Worm (Caenorhabditis elegans) whole organism, midembryonic: Measurements from ENCODE around the gene R08A2.7.
"Not testable (repeated sequence)": the region's sequence is repeated elsewhere in the genome, so short reads cannot be mapped to it uniquely, and the experiment has no call there.

ENCODE experiments used
- T22C8.4 ChIP-seq: fragments of 200-800 bp; sonication (Bioruptor generic); IDR thresholded peaks from 2 replicates; pipeline ENCODE4 v1.3.6; 2022; ENCODE audit warnings: missing genetic modification characterization, missing compliant biosample characterization
- cog-1 ChIP-seq: sonication (generic microtip); optimal IDR thresholded peaks from 2 replicates; lab custom pipeline; 2016; ENCODE audit warnings: missing genetic modification characterization, missing compliant biosample characterization
- flt-1 ChIP-seq: fragments of 200-800 bp; sonication (Bioruptor generic); IDR thresholded peaks from 2 replicates; pipeline ENCODE4 v1.3.6; 2022; ENCODE audit warnings: missing genetic modification characterization, missing compliant biosample characterization
- klf-2 ChIP-seq: fragments of 200-800 bp; sonication (Bioruptor generic); conservative IDR thresholded peaks from 2 replicates; pipeline ENCODE4 v1.3.6; 2022; ENCODE audit warnings: missing genetic modification reagents, missing genetic modification characterization, missing compliant biosample characterization
- med-1 ChIP-seq: sonication (generic microtip); optimal IDR thresholded peaks from 2 replicates; lab custom pipeline; 2017; ENCODE audit warnings: missing genetic modification characterization, mild to moderate bottlenecking, missing compliant biosample characterization, antibody characterized with exemption, missing genetic modification reagents; ENCODE audit not compliant: insufficient read depth
- ref-1 ChIP-seq: fragments of 200-800 bp; sonication (Bioruptor generic); conservative IDR thresholded peaks from 2 replicates; pipeline ENCODE4 v1.3.6; 2022; ENCODE audit warnings: missing genetic modification reagents, missing genetic modification characterization, missing compliant biosample characterization
- tab-1 ChIP-seq: fragments of 200-800 bp; sonication (Bioruptor generic); IDR thresholded peaks from 2 replicates; pipeline ENCODE4 v1.3.6; 2022; ENCODE audit warnings: missing genetic modification characterization, missing compliant biosample characterization
- ztf-23 ChIP-seq: fragments of 200-800 bp; sonication (Bioruptor generic); IDR thresholded peaks from 2 replicates; pipeline ENCODE4 v1.3.6; 2022; ENCODE audit warnings: missing genetic modification reagents, missing genetic modification characterization, missing compliant biosample characterization
- ztf-29 ChIP-seq: fragments of 200-800 bp; sonication (Bioruptor generic); IDR thresholded peaks from 2 replicates; pipeline ENCODE4 v1.3.6; 2022; ENCODE audit warnings: missing genetic modification reagents, missing genetic modification characterization, missing compliant biosample characterization

R08A2.7 gene

ce11 chrV:14734187-14734765 lies 11.2 kb downstream of the R08A2.7 start, which contains the start of gene unc-61:
unc-61 (minus strand) TSS chrV:14734237.
- TF ChIP-seq cog-1 (tag; lab: Kevin White, UChicago) (no peak), med-1 (GFP tag; lab: Kevin White, UChicago) (no peak), ref-1 (no peak), ztf-23 (GFP tag; lab: Robert Waterston, UW) (no peak), T22C8.4 (GFP tag; lab: Robert Waterston, UW) (no peak), ztf-29 (GFP tag; lab: Robert Waterston, UW) (no peak), tab-1 (GFP tag; lab: Robert Waterston, UW) (no peak)

- TF ChIP-seq cog-1 (tag; lab: Kevin White, UChicago) (no peak), T22C8.4 (GFP tag; lab: Robert Waterston, UW) (no peak), med-1 (GFP tag; lab: Kevin White, UChicago) (no peak), flt-1 (no peak), ref-1 (no peak), ztf-23 (GFP tag; lab: Robert Waterston, UW) (no peak), ztf-29 (GFP tag; lab: Robert Waterston, UW) (no peak), tab-1 (GFP tag; lab: Robert Waterston, UW) (no peak), klf-2 (no peak)
These were observed 13.7 kb downstream of the R08A2.7 start, which contains the start of gene Y50E8A.5 for ce11 chrV:14736851-14737250. Y50E8A.5 (minus strand) TSS chrV:14736951.

- TF ChIP-seq med-1 (GFP tag; lab: Kevin White, UChicago) (no peak), ztf-23 (GFP tag; lab: Robert Waterston, UW) (no peak), klf-2 (no peak), T22C8.4 (GFP tag; lab: Robert Waterston, UW) (no peak), tab-1 (GFP tag; lab: Robert Waterston, UW) (no peak), ref-1 (no peak), ztf-29 (GFP tag; lab: Robert Waterston, UW) (no peak), cog-1 (tag; lab: Kevin White, UChicago) (no peak), flt-1 (no peak)
These were observed 18.1 kb downstream of the R08A2.7 start, which contains the start of gene Y50E8A.6 for ce11 chrV:14741233-14741632. Y50E8A.6 (minus strand) TSS chrV:14741333.

ce11 chrV:14744824-14745223 lies 21.7 kb downstream of the R08A2.7 start:
- TF ChIP-seq klf-2 (0 out of 2 replicates have a peak, but pooled peaks have one; percentile 11), cog-1 (tag; lab: Kevin White, UChicago) (no peak), flt-1 (no peak), T22C8.4 (GFP tag; lab: Robert Waterston, UW) (no peak), ref-1 (no peak), med-1 (GFP tag; lab: Kevin White, UChicago) (no peak), tab-1 (GFP tag; lab: Robert Waterston, UW) (peak; percentile 67; the same call in 1 of the 2 replicates), ztf-29 (GFP tag; lab: Robert Waterston, UW) (no peak), ztf-23 (GFP tag; lab: Robert Waterston, UW) (no peak)

- TF ChIP-seq ref-1 (no peak), ztf-29 (GFP tag; lab: Robert Waterston, UW) (no peak)
These were observed 23.9 kb downstream of the R08A2.7 start for ce11 chrV:14746975-14747374.

DNA sequence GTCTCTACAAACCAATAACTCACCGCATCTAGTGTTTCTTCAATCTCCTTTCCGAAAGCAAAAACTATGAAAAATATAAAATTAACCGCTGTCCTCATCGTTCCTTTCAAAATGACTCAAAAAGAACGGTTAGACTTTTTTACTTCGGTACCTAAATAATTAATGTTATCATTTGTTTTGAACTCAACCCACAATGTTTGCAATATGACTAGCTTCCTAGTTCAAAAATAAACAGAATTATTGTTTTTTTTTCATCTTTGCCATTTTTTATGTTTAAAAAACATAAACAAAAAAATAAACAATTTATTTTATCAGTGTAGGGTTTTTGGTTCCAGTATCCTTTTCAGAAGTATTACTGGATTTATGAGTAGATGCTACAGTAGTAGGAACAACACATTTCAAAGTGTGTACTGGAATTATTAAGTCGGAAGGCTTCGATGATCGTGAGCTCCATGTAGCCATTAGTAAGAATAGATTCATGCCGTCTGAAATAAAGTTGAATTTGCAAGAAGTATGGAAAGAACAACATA lies 25.6 kb downstream of the R08A2.7 start, which contains the start of the genes lipl-8 and Y50E8A.22:
lipl-8 (minus strand) TSS at position 101 of the 530 bp plus-strand sequence.
Y50E8A.22 (minus strand) TSS at position 480 of the 530 bp plus-strand sequence.
- TF ChIP-seq tab-1 (GFP tag; lab: Robert Waterston, UW) (no peak), ref-1 (no peak), T22C8.4 (GFP tag; lab: Robert Waterston, UW) (no peak), med-1 (GFP tag; lab: Kevin White, UChicago) (no peak), ztf-29 (GFP tag; lab: Robert Waterston, UW) (no peak), flt-1 (no peak), cog-1 (tag; lab: Kevin White, UChicago) (no peak), ztf-23 (GFP tag; lab: Robert Waterston, UW) (no peak), klf-2 (no peak)

DNA sequence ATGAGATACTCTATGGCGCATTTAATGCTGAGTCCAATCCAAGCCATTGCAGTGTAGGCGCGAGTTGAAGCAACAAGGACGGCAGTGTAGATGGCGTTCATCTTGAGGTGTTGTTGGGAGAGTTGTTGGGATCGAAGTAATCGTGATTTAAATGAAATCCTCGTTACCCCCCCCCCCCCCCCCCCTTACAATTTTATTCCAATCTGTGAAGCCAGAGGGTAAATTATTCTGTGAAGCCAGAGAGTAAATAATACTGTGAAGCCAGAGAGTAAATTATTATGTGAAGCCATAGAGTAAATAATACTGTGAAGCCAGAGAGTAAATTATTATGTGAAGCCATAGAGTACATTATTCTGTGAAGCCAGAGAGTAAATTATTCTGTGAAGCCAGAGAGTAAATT lies 27.2 kb downstream of the R08A2.7 start, which contains the start of gene nspa-10:
nspa-10 (minus strand) TSS at position 101 of the 400 bp plus-strand sequence.
- TF ChIP-seq ref-1; klf-2; med-1 (GFP tag; lab: Kevin White, UChicago): not testable (repeated sequence)

- no peak for TF ChIP-seq ztf-23 (GFP tag; lab: Robert Waterston, UW)
- no peak for TF ChIP-seq med-1 (GFP tag; lab: Kevin White, UChicago)
- TF ChIP-seq ref-1: no peak
- no peak for TF ChIP-seq klf-2
- no peak for TF ChIP-seq T22C8.4 (GFP tag; lab: Robert Waterston, UW)
- TF ChIP-seq flt-1: no peak
- TF ChIP-seq ztf-29 (GFP tag; lab: Robert Waterston, UW): no peak
- no peak for TF ChIP-seq tab-1 (GFP tag; lab: Robert Waterston, UW)
- no peak for TF ChIP-seq cog-1 (tag; lab: Kevin White, UChicago)
These were observed 39.4 kb downstream of the R08A2.7 start for ce11 chrV:14762563-14762962.

DNA sequence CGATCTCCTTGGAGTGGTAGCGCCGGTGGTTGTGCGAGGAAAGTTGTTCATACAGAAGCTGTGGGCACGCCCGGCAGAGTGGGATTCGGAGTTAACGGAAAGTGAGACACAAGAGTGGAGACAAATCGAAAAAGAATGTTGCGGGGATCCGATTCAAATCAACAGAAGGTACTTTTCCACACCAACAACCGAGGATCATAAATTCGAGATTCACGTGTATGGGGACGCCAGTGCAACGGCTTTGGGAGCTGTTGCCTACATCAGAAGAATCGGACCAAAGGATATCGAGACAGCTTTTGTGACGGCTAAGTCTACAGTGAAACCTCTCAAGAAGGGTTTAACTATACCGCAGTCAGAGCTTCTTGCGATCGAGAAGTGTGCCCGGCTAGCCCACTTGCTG lies 40.5 kb downstream of the R08A2.7 start:
- TF ChIP-seq med-1 (GFP tag; lab: Kevin White, UChicago) (no peak), tab-1 (GFP tag; lab: Robert Waterston, UW) (no peak), cog-1 (tag; lab: Kevin White, UChicago) (no peak), T22C8.4 (GFP tag; lab: Robert Waterston, UW) (no peak), ztf-29 (GFP tag; lab: Robert Waterston, UW) (no peak), klf-2 (no peak)

ce11 chrV:14773048-14773447 lies 49.9 kb downstream of the R08A2.7 start, which contains the start of gene haf-7:
haf-7 (plus strand) TSS chrV:14773258.
- TF ChIP-seq cog-1 (tag; lab: Kevin White, UChicago): peak; percentile 21
- no peak for TF ChIP-seq tab-1 (GFP tag; lab: Robert Waterston, UW)
